Worm (Caenorhabditis elegans): ENCODE data around the gene C42C1.9.
"Not testable (repeated sequence)": the region's sequence is repeated elsewhere in the genome, so short reads cannot be mapped to it uniquely, and the experiment has no call there.

The C42C1.9 gene

DNA sequence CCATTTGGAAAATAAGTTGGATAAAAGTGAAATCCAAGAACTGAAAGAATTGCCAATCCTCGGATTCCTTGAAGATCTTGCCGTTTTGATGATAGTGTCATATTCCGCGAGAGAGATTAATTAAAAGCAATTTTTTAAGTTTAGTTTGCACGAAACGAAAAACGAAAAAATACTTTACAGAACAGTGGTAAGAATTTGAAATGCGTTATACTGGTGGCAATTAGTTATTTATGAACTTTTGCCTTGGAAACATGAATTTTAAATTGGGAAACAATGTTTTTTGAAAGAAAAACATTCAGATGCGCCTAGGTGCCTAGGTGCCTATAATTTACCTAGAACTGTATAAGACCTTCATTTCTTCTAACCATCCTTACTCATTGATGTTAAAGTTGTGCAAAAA, 18.5 kb downstream of the C42C1.9 start, which contains the start of gene oac-57:
TSS of gene oac-57 (minus strand) at position 101 of the 400 bp plus-strand sequence.
- TF ChIP-seq nfya-1 (tag; optimal IDR thresholded peaks at IDR 0.05) (no peak), dve-1 (tag; optimal IDR thresholded peaks at IDR 0.05) (no peak), madf-2 (tag; optimal IDR thresholded peaks at IDR 0.05) (no peak), zip-5 (tag; optimal IDR thresholded peaks at IDR 0.05) (no peak), hlh-15 (tag; optimal IDR thresholded peaks at IDR 0.05) (no peak), F13H6.1 (tag; optimal IDR thresholded peaks at IDR 0.05) (no peak), ceh-18 (tag; optimal IDR thresholded peaks at IDR 0.05) (no peak), che-1 (tag; optimal IDR thresholded peaks at IDR 0.05) (no peak), ceh-31 (tag; optimal IDR thresholded peaks at IDR 0.05) (no peak), fax-1 (tag; optimal IDR thresholded peaks at IDR 0.05) (no peak), T23F11.4 (GFP tag; optimal IDR thresholded peaks at IDR 0.05) (no peak), K09A11.1 (tag; optimal IDR thresholded peaks at IDR 0.05; ENCODE audit: insufficient read depth) (no peak), C08G9.2 (tag; optimal IDR thresholded peaks at IDR 0.05) (no peak), pat-9 (tag; optimal IDR thresholded peaks at IDR 0.05) (no peak), dmd-4 (tag; optimal IDR thresholded peaks at IDR 0.05; ENCODE audit: borderline replicate concordance) (no peak), ceh-19 (GFP tag; optimal IDR thresholded peaks at IDR 0.05) (no peak), ceh-30 (tag; optimal IDR thresholded peaks at IDR 0.05) (no peak), hlh-13 (GFP tag; optimal IDR thresholded peaks at IDR 0.05) (no peak), ceh-9 (tag; optimal IDR thresholded peaks at IDR 0.05) (no peak)

DNA sequence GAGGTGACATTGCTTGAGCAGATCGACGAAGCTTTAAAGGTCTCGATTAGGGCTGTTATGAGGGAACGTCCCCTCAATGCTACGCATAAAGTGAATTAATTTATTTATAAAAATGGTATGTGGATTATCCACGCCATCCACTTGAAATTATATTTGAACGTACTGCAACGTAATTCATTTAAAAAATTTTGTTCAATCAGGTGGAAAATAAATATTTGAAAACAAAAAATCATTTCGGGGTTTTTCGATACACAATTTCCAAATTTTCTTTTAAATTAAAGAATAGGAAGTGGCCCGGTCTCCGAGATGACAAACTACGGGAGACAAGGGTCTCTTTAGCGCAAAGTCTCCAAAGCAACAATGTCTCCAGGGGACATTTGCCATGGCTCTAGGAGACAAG, 22.3 kb downstream of the C42C1.9 start, which contains the start of gene oac-58:
TSS of gene oac-58 (minus strand) at position 101 of the 400 bp plus-strand sequence.
- TF ChIP-seq ceh-34 (tag; optimal IDR thresholded peaks at IDR 0.05) (no peak), ceh-45 (GFP tag; IDR thresholded peaks at IDR 0.05) (no peak), fkh-6 (tag; optimal IDR thresholded peaks at IDR 0.05) (no peak), C38D4.7 (GFP tag; optimal IDR thresholded peaks at IDR 0.05) (no peak), pha-2 (tag; optimal IDR thresholded peaks at IDR 0.05) (no peak), pag-3 (tag; optimal IDR thresholded peaks at IDR 0.05; ENCODE audit: borderline replicate concordance) (no peak), sox-4 (tag; optimal IDR thresholded peaks at IDR 0.05) (no peak), ama-1 (optimal IDR thresholded peaks at IDR 0.05) (no peak)

DNA sequence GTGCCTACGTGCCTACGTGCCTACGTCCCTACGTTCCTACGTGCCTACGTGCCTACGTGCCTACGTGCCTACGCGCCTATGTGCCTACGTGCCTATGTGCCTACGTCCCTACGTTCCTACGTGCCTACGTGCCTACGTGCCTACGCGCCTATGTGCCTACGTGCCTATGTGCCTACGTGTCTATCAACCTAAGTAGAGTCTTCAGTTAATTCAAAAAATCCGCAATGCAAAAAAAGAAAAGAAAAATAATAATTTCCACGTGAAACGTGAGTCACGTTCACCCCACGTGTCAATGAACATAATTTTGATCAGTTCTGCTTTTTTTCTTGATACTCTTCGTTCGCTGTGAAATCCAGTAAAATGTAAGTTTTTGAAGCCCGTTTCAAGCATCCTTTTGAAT, 37.7 kb downstream of the C42C1.9 start, which contains the start of gene F19B6.3:
TSS of gene F19B6.3 (plus strand) at position 301 of the 400 bp plus-strand sequence.
- not testable (repeated sequence) for TF ChIP-seq nfya-1 (tag; optimal IDR thresholded peaks at IDR 0.05); hlh-15 (tag; optimal IDR thresholded peaks at IDR 0.05); ceh-45 (GFP tag; IDR thresholded peaks at IDR 0.05)

DNA sequence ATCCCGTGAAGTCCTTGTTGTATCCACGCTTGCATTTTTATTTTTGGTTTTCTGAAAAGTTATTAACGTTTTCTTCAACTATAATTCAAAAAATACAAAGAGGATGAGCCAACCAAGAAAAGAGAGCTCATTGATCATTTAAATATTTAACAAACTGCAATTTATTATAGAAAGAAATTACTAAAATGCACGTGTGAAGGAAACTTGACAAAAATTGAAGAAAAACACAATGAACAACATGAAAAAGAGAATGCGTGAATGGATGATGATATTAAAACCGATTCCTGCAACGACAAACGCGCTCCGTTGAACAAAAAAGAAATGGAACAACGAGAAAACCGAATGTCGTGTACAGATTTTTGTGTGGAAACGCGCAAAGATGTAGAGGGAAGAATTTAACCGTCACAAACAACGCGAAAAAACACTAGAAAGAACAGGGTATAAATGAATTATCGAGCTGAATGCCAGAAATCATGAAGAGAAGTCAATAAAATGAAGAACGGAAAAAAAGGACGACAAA, 41.7 kb downstream of the C42C1.9 start, which contains the start of gene ufd-1:
TSS of gene ufd-1 (minus strand) at position 51 of the 520 bp plus-strand sequence.
- TF ChIP-seq T23F11.4 (GFP tag; optimal IDR thresholded peaks at IDR 0.05), result no peak
- no peak for TF ChIP-seq sox-4 (tag; optimal IDR thresholded peaks at IDR 0.05)
- no peak for TF ChIP-seq nhr-11 (tag; optimal IDR thresholded peaks at IDR 0.05)
- no peak for TF ChIP-seq pha-4 (tag; optimal IDR thresholded peaks at IDR 0.05)
- no peak for TF ChIP-seq elt-2 (tag; optimal IDR thresholded peaks at IDR 0.05)
- no peak for TF ChIP-seq che-1 (tag; optimal IDR thresholded peaks at IDR 0.05)
- TF ChIP-seq hlh-6 (tag; optimal IDR thresholded peaks at IDR 0.05), result no peak
- TF ChIP-seq odd-2 (tag; optimal IDR thresholded peaks at IDR 0.05), result no peak
- no peak for TF ChIP-seq lim-6 (tag; optimal IDR thresholded peaks at IDR 0.05)
- TF ChIP-seq ets-4 (tag; optimal IDR thresholded peaks at IDR 0.05), result no peak
- TF ChIP-seq tbx-2 (tag; optimal IDR thresholded peaks at IDR 0.05), result no peak
- no peak for TF ChIP-seq ceh-30 (tag; optimal IDR thresholded peaks at IDR 0.05)
- TF ChIP-seq mec-3 (tag; optimal IDR thresholded peaks at IDR 0.05; ENCODE audit: borderline replicate concordance), result no peak
- no peak for TF ChIP-seq unc-3 (GFP tag; conservative IDR thresholded peaks at IDR 0.05)
- TF ChIP-seq unc-3 (tag; optimal IDR thresholded peaks at IDR 0.05), result no peak
- TF ChIP-seq madf-2 (tag; optimal IDR thresholded peaks at IDR 0.05), result no peak
- no peak for TF ChIP-seq ceh-14 (tag; optimal IDR thresholded peaks at IDR 0.05)
